Worm (Caenorhabditis elegans): ENCODE results near the gene Y53F4B.36.

DNA sequence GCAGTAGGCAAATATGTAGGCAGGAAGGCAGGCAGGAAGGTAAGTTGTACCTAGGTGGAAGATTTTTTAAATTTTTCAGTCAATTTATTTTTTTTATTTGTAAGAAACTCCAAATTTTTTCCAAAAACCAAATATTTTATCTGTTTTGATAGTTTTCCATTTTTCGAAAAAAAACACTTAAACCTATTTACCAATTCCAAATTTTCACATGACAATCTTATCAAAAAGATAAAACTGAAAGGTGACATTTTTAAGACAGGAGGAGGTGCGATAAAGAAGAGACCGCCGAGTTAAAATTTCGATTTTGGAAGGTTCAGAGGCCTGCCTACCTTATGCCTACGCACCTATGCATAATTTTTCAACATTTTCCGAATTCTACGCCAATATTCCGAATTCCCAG, 15.2 kb downstream of the Y53F4B.36 start:
- TF ChIP-seq zag-1 (tag; optimal IDR thresholded peaks at IDR 0.05) (no peak), lin-11 (tag; optimal IDR thresholded peaks at IDR 0.05) (no peak), mab-5 (tag; optimal IDR thresholded peaks at IDR 0.05) (no peak)
